Worm (Caenorhabditis elegans) whole organism, mixed stage, embryonic: Measurements from ENCODE around the gene col-186.

ENCODE experiments used
- blmp-1 ChIP-seq: fragments of 150-350 bp; optimal IDR thresholded peaks from 2 replicates; lab custom pipeline; 2014; ENCODE audit warnings: missing biosample characterization, missing genetic modification characterization
- ceh-83 ChIP-seq: fragments of 200-800 bp; sonication (Bioruptor generic); optimal IDR thresholded peaks from 2 replicates; lab custom pipeline; 2018; ENCODE audit warnings: mild to moderate bottlenecking, missing genetic modification characterization, missing compliant biosample characterization
- drap-1 ChIP-seq: fragments of 200-800 bp; sonication (Bioruptor generic); optimal IDR thresholded peaks from 3 replicates; lab custom pipeline; 2018; ENCODE audit warnings: mild to moderate bottlenecking, missing genetic modification characterization, missing compliant biosample characterization
- lin-13 ChIP-seq: fragments of 150-350 bp; optimal IDR thresholded peaks from 2 replicates; lab custom pipeline; 2014; ENCODE audit warnings: missing biosample characterization, missing genetic modification characterization
- lsy-2 ChIP-seq: fragments of 150-350 bp; optimal IDR thresholded peaks from 2 replicates; lab custom pipeline; 2014; ENCODE audit warnings: missing biosample characterization, missing genetic modification characterization
- mep-1 ChIP-seq: fragments of 150-350 bp; optimal IDR thresholded peaks from 2 replicates; lab custom pipeline; 2017; ENCODE audit warnings: missing biosample characterization, missing genetic modification reagents, missing genetic modification characterization, inconsistent platforms
- nhr-12 ChIP-seq: fragments of 150-350 bp; optimal IDR thresholded peaks from 2 replicates; lab custom pipeline; 2014; ENCODE audit warnings: missing biosample characterization, missing genetic modification characterization
- nhr-28 ChIP-seq: fragments of 150-350 bp; optimal IDR thresholded peaks from 2 replicates; lab custom pipeline; 2014; ENCODE audit warnings: missing biosample characterization, missing genetic modification characterization
- snpc-4 ChIP-seq: fragments of 150-350 bp; optimal IDR thresholded peaks from 2 replicates; lab custom pipeline; 2014; ENCODE audit warnings: missing biosample characterization, missing genetic modification characterization
- sptf-1 ChIP-seq: sonication (generic microtip); optimal IDR thresholded peaks from 2 replicates; lab custom pipeline; 2017; ENCODE audit warnings: mild to moderate bottlenecking, missing genetic modification characterization, moderate library complexity, missing compliant biosample characterization
- unc-39 ChIP-seq: fragments of 150-350 bp; optimal IDR thresholded peaks from 2 replicates; lab custom pipeline; 2014; ENCODE audit warnings: missing biosample characterization, missing genetic modification characterization
- unc-62 ChIP-seq: fragments of 150-350 bp; optimal IDR thresholded peaks from 2 replicates; lab custom pipeline; 2014; ENCODE audit warnings: missing biosample characterization, missing genetic modification reagents, missing genetic modification characterization
- ztf-11 ChIP-seq: fragments of 150-350 bp; optimal IDR thresholded peaks from 2 replicates; lab custom pipeline; 2014; ENCODE audit warnings: missing biosample characterization, missing genetic modification characterization

DNA sequence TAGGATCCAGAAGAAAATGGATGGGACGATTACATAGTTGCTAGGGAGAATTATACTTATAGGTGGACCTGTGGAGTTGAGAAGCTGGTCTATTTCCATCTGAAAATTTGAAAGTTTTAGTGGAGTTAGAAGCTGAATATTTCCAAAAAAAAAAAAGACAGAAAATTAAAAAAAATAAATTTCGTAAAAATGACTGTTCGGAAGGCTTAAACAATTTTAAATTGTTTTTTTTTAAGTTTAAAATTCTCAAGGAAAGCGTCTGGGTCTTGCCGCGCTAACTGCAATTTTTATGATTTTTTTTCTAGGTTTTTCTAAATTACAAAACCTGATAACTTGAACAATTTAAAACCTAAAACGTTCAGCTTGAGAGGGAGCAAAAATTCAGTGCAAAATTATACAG lies 12.1 kb upstream of the col-186 start, which contains the start of gene mrp-3:
- TF ChIP-seq blmp-1 (no peak), nhr-28 (tag; lab: Kevin White, UChicago) (no peak), unc-62 (GFP tag; lab: Kevin White, UChicago) (no peak), sptf-1 (tag; lab: Kevin White, UChicago) (no peak), unc-39 (tag; lab: Kevin White, UChicago) (no peak), lsy-2 (tag; lab: Kevin White, UChicago) (no peak), mep-1 (tag; lab: Kevin White, UChicago) (no peak), lin-13 (no peak), nhr-12 (tag; lab: Kevin White, UChicago) (no peak), ceh-83 (GFP tag; lab: Kevin White, UChicago) (no peak), ztf-11 (tag; lab: Kevin White, UChicago) (no peak), drap-1 (GFP tag; lab: Kevin White, UChicago) (no peak), snpc-4 (tag; lab: Kevin White, UChicago) (no peak)
